Fruit fly (Drosophila melanogaster) whole organism, larva: Measurements from ENCODE around the gene ds.

Experiments
- noc ChIP-seq: fragments of 200-800 bp; sonication (Bioruptor generic); optimal IDR thresholded peaks from 3 replicates; lab custom pipeline; 2019; ENCODE audit warnings: missing biosample characterization, mild to moderate bottlenecking, missing genetic modification characterization, moderate library complexity

Gene ds

dm6 chr2L:658007-658406 lies 56.8 kb downstream of the ds start:
- TF ChIP-seq noc (tag; lab: Kevin White, UChicago): no peak

dm6 chr2L:653784-654183 lies 61.0 kb downstream of the ds start:
- no peak for TF ChIP-seq noc (tag; lab: Kevin White, UChicago)

dm6 chr2L:650864-651263 lies 63.9 kb downstream of the ds start:
- no peak for TF ChIP-seq noc (tag; lab: Kevin White, UChicago)

dm6 chr2L:647592-647991 lies 67.2 kb downstream of the ds start:
- no peak for TF ChIP-seq noc (tag; lab: Kevin White, UChicago)

- TF ChIP-seq noc (tag; lab: Kevin White, UChicago): no peak
These were observed 68.3 kb downstream of the ds start for dm6 chr2L:646523-646922.

- no peak for TF ChIP-seq noc (tag; lab: Kevin White, UChicago)
These were observed 78.3 kb downstream of the ds start for dm6 chr2L:636507-636906.

dm6 chr2L:634208-634614 lies 80.6 kb downstream of the ds start:
- no peak for TF ChIP-seq noc (tag; lab: Kevin White, UChicago)

- no peak for TF ChIP-seq noc (tag; lab: Kevin White, UChicago)
These were observed 81.6 kb downstream of the ds start for dm6 chr2L:633192-633591.

- TF ChIP-seq noc (tag; lab: Kevin White, UChicago): no peak
These were observed 84.6 kb downstream of the ds start for dm6 chr2L:630177-630576.

dm6 chr2L:625352-625751 lies 89.4 kb downstream of the ds start, which contains the start of gene CG2839:
Gene CG2839 (plus strand): TSS chr2L:625652.
- no peak for TF ChIP-seq noc (tag; lab: Kevin White, UChicago)

- no peak for TF ChIP-seq noc (tag; lab: Kevin White, UChicago)
These were observed 90.5 kb downstream of the ds start, which contains the start of gene lectin-21Ca for dm6 chr2L:624317-624716. Gene lectin-21Ca (plus strand): TSS chr2L:624617.

- no peak for TF ChIP-seq noc (tag; lab: Kevin White, UChicago)
These were observed 91.4 kb downstream of the ds start for dm6 chr2L:623210-623873.

dm6 chr2L:621101-621500 lies 93.7 kb downstream of the ds start, which contains the start of gene lectin-21Cb:
Gene lectin-21Cb (minus strand): TSS chr2L:621201.
- no peak for TF ChIP-seq noc (tag; lab: Kevin White, UChicago)

dm6 chr2L:619739-620138 lies 95.0 kb downstream of the ds start:
- no peak for TF ChIP-seq noc (tag; lab: Kevin White, UChicago)

dm6 chr2L:615023-615422 lies 99.8 kb downstream of the ds start:
- TF ChIP-seq noc (tag; lab: Kevin White, UChicago): no peak

- no peak for TF ChIP-seq noc (tag; lab: Kevin White, UChicago)
These were observed 102.0 kb downstream of the ds start for dm6 chr2L:612778-613177.

dm6 chr2L:609497-609896 lies 105.3 kb downstream of the ds start:
- TF ChIP-seq noc (tag; lab: Kevin White, UChicago): no peak

dm6 chr2L:608143-608542 lies 106.6 kb downstream of the ds start:
- no peak for TF ChIP-seq noc (tag; lab: Kevin White, UChicago)
